Worm (Caenorhabditis elegans): Measurements from ENCODE around the gene B0457.4.

The B0457.4 gene

ce11 chrII:8927253-8927791 lies 15.5 kb upstream of the B0457.4 start, which contains the start of gene cct-2 (continued):
- TF ChIP-seq dpl-1 (GFP tag; optimal IDR thresholded peaks at IDR 0.05) = peak; percentile 22 to 64 (median 37)
- TF ChIP-seq ceh-90 (tag; optimal IDR thresholded peaks at IDR 0.05) = peak; percentile 65
- no peak for TF ChIP-seq sup-37 (GFP tag; optimal IDR thresholded peaks at IDR 0.05)
- TF ChIP-seq fkh-10 (GFP tag; optimal IDR thresholded peaks at IDR 0.05) = no peak
- no peak for TF ChIP-seq lin-39 (tag; optimal IDR thresholded peaks at IDR 0.05)
- peak; percentile 66 for TF ChIP-seq nhr-85 (tag)
- TF ChIP-seq skn-1 (tag; optimal IDR thresholded peaks at IDR 0.05) = peak; percentile 21
- TF ChIP-seq zip-4 (GFP tag; optimal IDR thresholded peaks at IDR 0.05) = no peak
- TF ChIP-seq elt-2 (tag; optimal IDR thresholded peaks at IDR 0.05) = no peak
- TF ChIP-seq blmp-1 (tag; optimal IDR thresholded peaks at IDR 0.05) = peak; percentile 63
- TF ChIP-seq alr-1 (tag; optimal IDR thresholded peaks at IDR 0.05; ENCODE audit: borderline replicate concordance) = no peak
- no peak for TF ChIP-seq C04F5.9 (tag; optimal IDR thresholded peaks at IDR 0.05)
- TF ChIP-seq nhr-19 (GFP tag; conservative IDR thresholded peaks at IDR 0.05) = no peak
- no peak for TF ChIP-seq ceh-8 (GFP tag; optimal IDR thresholded peaks at IDR 0.05)
- peak in 1 of 6 experiments; percentile 35 for TF ChIP-seq elt-3 (tag; optimal IDR thresholded peaks at IDR 0.05)

DNA sequence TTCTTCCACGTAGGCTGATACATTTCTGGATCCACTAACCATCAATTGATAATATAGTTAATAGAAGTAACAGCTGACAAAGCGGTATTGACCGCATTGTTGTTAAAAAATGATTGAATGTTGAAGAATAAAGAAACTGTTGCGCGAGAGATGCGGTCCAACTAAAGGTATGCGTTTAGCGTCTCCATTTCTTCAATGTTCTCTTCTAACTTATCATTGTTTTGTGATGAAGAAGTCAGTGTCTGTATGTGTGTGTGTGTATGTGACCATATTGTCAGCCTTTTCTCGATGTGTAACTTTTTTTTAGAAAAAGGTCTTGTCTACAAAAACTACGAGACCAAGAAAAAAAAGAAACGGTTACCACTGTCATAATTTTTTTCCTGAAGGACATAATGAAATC lies 14.6 kb upstream of the B0457.4 start, which contains the start of gene B0457.2:
B0457.2 (minus strand) TSS at position 101 of the 400 bp plus-strand sequence.
- no peak for TF ChIP-seq pqm-1 (tag; optimal IDR thresholded peaks at IDR 0.05)
- peak in 1 of 6 experiments; percentile 5 for TF ChIP-seq elt-3 (tag; optimal IDR thresholded peaks at IDR 0.05)

ce11 chrII:8923187-8923586 lies 11.4 kb upstream of the B0457.4 start:
- TF ChIP-seq pqm-1 (tag; optimal IDR thresholded peaks at IDR 0.05) (no peak), dsc-1 (tag; optimal IDR thresholded peaks at IDR 0.05) (no peak), ces-1 (GFP tag; optimal IDR thresholded peaks at IDR 0.05) (no peak), dpl-1 (GFP tag; optimal IDR thresholded peaks at IDR 0.05) (no peak), elt-2 (tag; optimal IDR thresholded peaks at IDR 0.05) (no peak), nhr-12 (tag; optimal IDR thresholded peaks at IDR 0.05) (no peak)

ce11 chrII:8922140-8922539 lies 10.3 kb upstream of the B0457.4 start, which contains the start of gene B0457.6:
Gene B0457.6, plus strand, starts transcription at chrII:8922423.
- TF ChIP-seq elt-2 (tag; optimal IDR thresholded peaks at IDR 0.05) (peak; percentile 35), isw-1 (GFP tag; IDR thresholded peaks at IDR 0.05) (no peak), lin-14 (GFP tag; optimal IDR thresholded peaks at IDR 0.05) (peak; percentile 6)

DNA sequence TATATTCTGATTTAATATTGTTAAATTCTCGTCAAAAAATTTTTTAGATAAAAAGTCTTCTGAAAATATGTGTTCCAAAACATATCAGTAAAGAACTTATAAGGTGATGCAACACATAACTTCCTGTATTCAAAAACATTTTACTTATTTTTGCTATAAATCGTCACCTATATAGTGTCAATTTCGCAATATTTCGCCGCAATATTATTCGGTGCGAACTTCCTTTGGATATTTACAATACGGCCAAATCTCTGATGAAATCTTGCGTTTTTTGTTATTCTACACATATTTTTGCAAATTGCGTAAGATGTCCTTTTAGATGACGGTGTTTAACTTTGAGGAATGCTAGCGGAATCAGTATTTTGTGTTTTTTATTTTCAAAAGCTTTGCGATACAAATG lies 9.6 kb upstream of the B0457.4 start:
- TF ChIP-seq nhr-28 (tag; optimal IDR thresholded peaks at IDR 0.05) (no peak), zag-1 (tag; optimal IDR thresholded peaks at IDR 0.05) (no peak), pqm-1 (tag; optimal IDR thresholded peaks at IDR 0.05) (no peak), nhr-12 (tag; optimal IDR thresholded peaks at IDR 0.05) (no peak), lsy-2 (tag; optimal IDR thresholded peaks at IDR 0.05) (no peak), nhr-77 (tag; optimal IDR thresholded peaks at IDR 0.05) (no peak), nhr-85 (tag) (no peak), hlh-4 (tag; optimal IDR thresholded peaks at IDR 0.05) (no peak), ama-1 (optimal IDR thresholded peaks at IDR 0.05) (no peak), egl-13 (tag; optimal IDR thresholded peaks at IDR 0.05) (no peak), unc-98 (GFP tag; IDR thresholded peaks at IDR 0.05) (no peak), nhr-20 (tag; optimal IDR thresholded peaks at IDR 0.05) (no peak), lin-35 (GFP tag; optimal IDR thresholded peaks at IDR 0.05) (no peak), unc-30 (tag; optimal IDR thresholded peaks at IDR 0.05) (no peak), blmp-1 (tag; optimal IDR thresholded peaks at IDR 0.05) (no peak), ztf-4 (tag; optimal IDR thresholded peaks at IDR 0.05) (no peak), skn-1 (tag; optimal IDR thresholded peaks at IDR 0.05) (no peak)

Data from whole organism, L1 larva.